Worm (Caenorhabditis elegans): ENCODE results near the gene agt-1.

DNA sequence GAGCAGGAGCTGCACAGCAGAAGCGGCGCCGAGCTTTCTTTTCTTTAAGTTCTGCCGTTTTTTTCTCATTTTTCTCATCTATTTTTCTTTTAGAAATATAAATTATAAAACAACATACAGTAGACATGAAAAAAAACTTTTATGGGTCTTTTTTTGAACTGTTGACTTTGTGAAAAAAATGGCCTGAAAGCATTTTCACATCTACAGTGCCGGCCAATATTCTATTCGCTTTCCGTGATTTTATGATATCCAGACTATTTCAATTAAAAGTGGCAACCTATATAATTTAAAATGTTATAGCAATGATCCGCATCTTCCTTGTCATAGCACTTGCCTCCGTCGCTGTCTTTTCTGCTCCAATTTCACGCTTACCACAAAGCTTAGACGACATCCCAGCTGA lies 41.2 kb downstream of the agt-1 start, which contains the start of gene far-6:
- no peak for TF ChIP-seq unc-62 (GFP tag; optimal IDR thresholded peaks at IDR 0.05)
- TF ChIP-seq unc-130 (GFP tag; optimal IDR thresholded peaks at IDR 0.05), result no peak
- no peak for TF ChIP-seq dpff-1 (tag; optimal IDR thresholded peaks at IDR 0.05)
- no peak for TF ChIP-seq F22D6.2 (tag; optimal IDR thresholded peaks at IDR 0.05)
- no peak for TF ChIP-seq cebp-2 (GFP tag; IDR thresholded peaks at IDR 0.05)
- no peak for TF ChIP-seq C06A6.2 (GFP tag; conservative IDR thresholded peaks at IDR 0.05)
- no peak for TF ChIP-seq hmg-1.2 (GFP tag; IDR thresholded peaks at IDR 0.05)
